In the genomic region with DNA sequence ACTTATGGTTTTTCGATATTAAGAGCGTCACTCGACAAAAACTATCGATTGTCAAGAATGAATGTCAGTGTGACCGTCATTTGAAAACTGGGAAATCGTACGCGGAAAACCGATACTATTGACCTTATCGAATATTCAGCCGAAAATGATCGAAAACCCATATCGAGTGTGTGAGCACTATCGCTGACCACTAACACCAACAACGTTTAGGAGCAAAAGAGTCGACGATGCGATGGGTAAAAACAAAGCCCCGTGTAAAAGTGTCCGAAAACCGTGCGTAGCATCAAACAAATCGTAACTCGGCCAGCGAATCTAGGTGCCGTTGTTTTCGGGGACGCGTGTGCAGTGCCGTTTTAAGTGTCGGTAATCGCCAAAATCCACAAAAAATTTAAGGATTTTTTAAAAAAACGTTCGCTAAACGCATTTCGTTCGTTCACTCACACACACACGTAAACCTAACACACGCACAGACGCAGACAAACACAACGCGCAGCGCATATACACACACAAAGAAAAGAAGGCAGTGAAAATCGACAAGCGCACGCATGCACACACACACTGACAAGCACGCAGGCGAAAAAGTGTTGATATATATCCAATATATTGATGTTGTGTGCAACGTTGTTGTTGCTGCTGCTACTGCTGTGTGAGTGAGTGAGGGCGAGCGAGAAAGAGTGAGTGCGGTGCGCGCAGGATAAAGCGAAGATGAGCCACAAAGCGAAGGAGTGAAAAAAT, we compare ENCODE assay signal across 1 fruit fly cellular context.
TF ChIP-seq lines count a peak whose summit lies in the region.

Gene CG7326, minus strand, starts transcription at position 29 of the 735 bp plus-strand sequence.
Gene Dora, plus strand, starts transcription at position 203 of the 735 bp plus-strand sequence.

TF ChIP-seq in whole organism, embryonic, 481 proteins besides CTCF, POLR2A, EP300 and RAD21 (continued from another document and continues in another):
- TF ChIP-seq CG14860 (GFP tag; IDR thresholded peaks at IDR 0.05; lab: Robert Waterston, UW; ENCODE audit: partially characterized antibody) (peak; percentile 90), fu2 (GFP tag; optimal IDR thresholded peaks at IDR 0.05; lab: Kevin White, UChicago) (no peak), ewg (GFP tag; optimal IDR thresholded peaks at IDR 0.05; lab: Kevin White, UChicago) (peak; percentile 73), crp (GFP tag; optimal IDR thresholded peaks at IDR 0.05; lab: Kevin White, UChicago) (no peak), scrt (GFP tag; optimal IDR thresholded peaks at IDR 0.05; lab: Kevin White, UChicago) (peak; percentile 25), gfzf (GFP tag; optimal IDR thresholded peaks at IDR 0.05; lab: Kevin White, UChicago) (peak; percentile 90), z (GFP tag; IDR thresholded peaks at IDR 0.05; lab: Robert Waterston, UW) (peak; percentile 65; the same call in 1 of the 3 replicates), CG12299 (tag; optimal IDR thresholded peaks at IDR 0.05; lab: Kevin White, UChicago) (peak; percentile 16), MESR4 (GFP tag; optimal IDR thresholded peaks at IDR 0.05; lab: Kevin White, UChicago) (peak; percentile 80), Ets97D (GFP tag; optimal IDR thresholded peaks at IDR 0.05; lab: Kevin White, UChicago) (peak; percentile 61), amos (GFP tag; IDR thresholded peaks at IDR 0.05; lab: Robert Waterston, UW; ENCODE audit: partially characterized antibody) (peak; percentile 93), CG2712 (tag; optimal IDR thresholded peaks at IDR 0.05; lab: Kevin White, UChicago) (peak; percentile 63), Poxn (GFP tag; IDR thresholded peaks at IDR 0.05; lab: Robert Waterston, UW) (no peak), jing (GFP tag; optimal IDR thresholded peaks at IDR 0.05; lab: Kevin White, UChicago) (no peak), CG8290 (GFP tag; optimal IDR thresholded peaks at IDR 0.05; lab: Kevin White, UChicago) (no peak), CG8290 (tag; optimal IDR thresholded peaks at IDR 0.05; lab: Kevin White, UChicago) (peak in 1 of 2 experiments; percentile 67), MBD-R2 (GFP tag; IDR thresholded peaks at IDR 0.05; lab: Robert Waterston, UW) (peak; percentile 82), inv (GFP tag; IDR thresholded peaks at IDR 0.05; lab: Robert Waterston, UW; ENCODE audit: partially characterized antibody) (peak; percentile 80), Hmr (GFP tag; optimal IDR thresholded peaks at IDR 0.05; lab: Kevin White, UChicago) (peak; percentile 55), CG8478 (optimal IDR thresholded peaks at IDR 0.05; lab: Kevin White, UChicago) (peak; percentile 92), jumu (GFP tag; optimal IDR thresholded peaks at IDR 0.05; lab: Kevin White, UChicago) (peak; percentile 23), Fer3 (tag; optimal IDR thresholded peaks at IDR 0.05; lab: Kevin White, UChicago) (peak; percentile 3), CG6175 (GFP tag; IDR thresholded peaks at IDR 0.05; lab: Robert Waterston, UW) (no peak), hbn (GFP tag; IDR thresholded peaks at IDR 0.05; lab: Robert Waterston, UW; ENCODE audit: partially characterized antibody) (peak; percentile 91), pzg (GFP tag; optimal IDR thresholded peaks at IDR 0.05; lab: Kevin White, UChicago) (peak; percentile 97), Fer1 (GFP tag; optimal IDR thresholded peaks at IDR 0.05; lab: Kevin White, UChicago) (peak; percentile 29), CG13624 (GFP tag; optimal IDR thresholded peaks at IDR 0.05; lab: Kevin White, UChicago) (peak; percentile 37), CG13894 (tag; optimal IDR thresholded peaks at IDR 0.05; lab: Kevin White, UChicago) (peak; percentile 35), sim (GFP tag; IDR thresholded peaks at IDR 0.05; lab: Robert Waterston, UW) (no peak), Aef1 (GFP tag; IDR thresholded peaks at IDR 0.05; lab: Robert Waterston, UW) (peak; percentile 46), wek (GFP tag; optimal IDR thresholded peaks at IDR 0.05; lab: Kevin White, UChicago) (peak; percentile 41), zen (tag; optimal IDR thresholded peaks at IDR 0.05; lab: Kevin White, UChicago) (no peak), CG16813 (GFP tag; IDR thresholded peaks at IDR 0.05; lab: Robert Waterston, UW; ENCODE audit: partially characterized antibody) (peak; percentile 90), trem (tag; optimal IDR thresholded peaks at IDR 0.05; lab: Kevin White, UChicago) (peak; percentile 63), CG12155 (GFP tag; optimal IDR thresholded peaks at IDR 0.05; lab: Kevin White, UChicago) (peak; percentile 28), CG10543 (GFP tag; optimal IDR thresholded peaks at IDR 0.05; lab: Kevin White, UChicago) (peak; percentile 42), CG34422 (GFP tag; IDR thresholded peaks at IDR 0.05; lab: Robert Waterston, UW) (peak; percentile 67; the same call in 1 of the 3 replicates), her (GFP tag; optimal IDR thresholded peaks at IDR 0.05; lab: Kevin White, UChicago) (peak; percentile 20), CG6272 (GFP tag; IDR thresholded peaks at IDR 0.05; lab: Robert Waterston, UW) (no peak), zfh1 (GFP tag; IDR thresholded peaks at IDR 0.05; lab: Robert Waterston, UW) (no peak), NfI (GFP tag; optimal IDR thresholded peaks at IDR 0.05; lab: Kevin White, UChicago) (peak; percentile 8), hb (GFP tag; IDR thresholded peaks at IDR 0.05; lab: Robert Waterston, UW; ENCODE audit: partially characterized antibody) (peak; percentile 87), lola (GFP tag; optimal IDR thresholded peaks at IDR 0.05; lab: Kevin White, UChicago) (peak in 1 of 3 experiments; percentile 59), bbx (GFP tag; IDR thresholded peaks at IDR 0.05; lab: Robert Waterston, UW; ENCODE audit: partially characterized antibody) (peak; percentile 93), PHDP (tag; optimal IDR thresholded peaks at IDR 0.05; lab: Kevin White, UChicago) (peak; percentile 12), CG7987 (GFP tag; optimal IDR thresholded peaks at IDR 0.05; lab: Kevin White, UChicago) (no peak), CG13123 (GFP tag; optimal IDR thresholded peaks at IDR 0.05; lab: Kevin White, UChicago) (no peak), CG1832 (GFP tag; optimal IDR thresholded peaks at IDR 0.05; lab: Kevin White, UChicago) (peak; percentile 72), Dfd (GFP tag; optimal IDR thresholded peaks at IDR 0.05; lab: Kevin White, UChicago) (no peak), Optix (GFP tag; IDR thresholded peaks at IDR 0.05; lab: Robert Waterston, UW) (no peak), CG10462 (GFP tag; optimal IDR thresholded peaks at IDR 0.05; lab: Kevin White, UChicago) (no peak), dimm (GFP tag; IDR thresholded peaks at IDR 0.05; lab: Robert Waterston, UW) (no peak), E2f2 (GFP tag; IDR thresholded peaks at IDR 0.05; lab: Robert Waterston, UW) (peak; percentile 55), CG34376 (GFP tag; optimal IDR thresholded peaks at IDR 0.05; lab: Kevin White, UChicago) (peak; percentile 44), repo (GFP tag; optimal IDR thresholded peaks at IDR 0.05; lab: Kevin White, UChicago) (no peak), CG15479 (GFP tag; optimal IDR thresholded peaks at IDR 0.05; lab: Kevin White, UChicago) (peak; percentile 82), ssp (GFP tag; IDR thresholded peaks at IDR 0.05; lab: Robert Waterston, UW) (peak; percentile 50), Dll (GFP tag; IDR thresholded peaks at IDR 0.05; lab: Robert Waterston, UW; ENCODE audit: partially characterized antibody) (peak; percentile 87), CG2129 (GFP tag; IDR thresholded peaks at IDR 0.05; lab: Robert Waterston, UW; ENCODE audit: partially characterized antibody) (peak; percentile 68; the same call in 1 of the 2 replicates), psq (GFP tag; optimal IDR thresholded peaks at IDR 0.05; lab: Kevin White, UChicago) (peak; percentile 29), CG17829 (tag; optimal IDR thresholded peaks at IDR 0.05; lab: Kevin White, UChicago) (peak; percentile 43), Pdp1 (GFP tag; optimal IDR thresholded peaks at IDR 0.05; lab: Kevin White, UChicago) (peak in 1 of 2 experiments; percentile 4), dmrt11E (tag; optimal IDR thresholded peaks at IDR 0.05; lab: Kevin White, UChicago) (peak; percentile 15), HmgD (GFP tag; optimal IDR thresholded peaks at IDR 0.05; lab: Kevin White, UChicago) (peak; percentile 16), twi (tag; optimal IDR thresholded peaks at IDR 0.05; lab: Kevin White, UChicago) (no peak), kni (GFP tag; optimal IDR thresholded peaks at IDR 0.05; lab: Kevin White, UChicago) (peak; percentile 30), unpg (GFP tag; optimal IDR thresholded peaks at IDR 0.05; lab: Kevin White, UChicago) (peak; percentile 1), CG6854 (GFP tag; optimal IDR thresholded peaks at IDR 0.05; lab: Kevin White, UChicago) (peak; percentile 21), Max (GFP tag; optimal IDR thresholded peaks at IDR 0.05; lab: Kevin White, UChicago) (peak; percentile 26), Myb (GFP tag; optimal IDR thresholded peaks at IDR 0.05; lab: Kevin White, UChicago) (peak; percentile 56), CG8924 (tag; optimal IDR thresholded peaks at IDR 0.05; lab: Kevin White, UChicago) (peak; percentile 60), Lhr (GFP tag; optimal IDR thresholded peaks at IDR 0.05; lab: Kevin White, UChicago) (peak; percentile 61), CG3995 (GFP tag; optimal IDR thresholded peaks at IDR 0.05; lab: Kevin White, UChicago) (peak; percentile 42), CG30020 (tag; optimal IDR thresholded peaks at IDR 0.05; lab: Kevin White, UChicago) (peak; percentile 49), Bgb (GFP tag; IDR thresholded peaks at IDR 0.05; lab: Robert Waterston, UW; ENCODE audit: partially characterized antibody) (peak; percentile 96), tna (GFP tag; IDR thresholded peaks at IDR 0.05; lab: Robert Waterston, UW; ENCODE audit: partially characterized antibody) (peak; percentile 92), cato (GFP tag; optimal IDR thresholded peaks at IDR 0.05; lab: Kevin White, UChicago; ENCODE audit: borderline replicate concordance) (no peak), seq (GFP tag; IDR thresholded peaks at IDR 0.05; lab: Robert Waterston, UW) (no peak), lbe (GFP tag; optimal IDR thresholded peaks at IDR 0.05; lab: Kevin White, UChicago) (peak; percentile 25), Sin3A (optimal IDR thresholded peaks at IDR 0.05; lab: Kevin White, UChicago) (peak; percentile 50), CG11560 (tag; IDR thresholded peaks at IDR 0.05; lab: Robert Waterston, UW) (peak; percentile 99), CG17912 (GFP tag; optimal IDR thresholded peaks at IDR 0.05; lab: Kevin White, UChicago) (peak; percentile 33), HLH3B (GFP tag; IDR thresholded peaks at IDR 0.05; lab: Robert Waterston, UW) (no peak), sens (GFP tag; lab: Kevin White, UChicago) (peak; percentile 37), CG2116 (GFP tag; optimal IDR thresholded peaks at IDR 0.05; lab: Kevin White, UChicago) (peak; percentile 81), Jarid2 (GFP tag; optimal IDR thresholded peaks at IDR 0.05; lab: Kevin White, UChicago) (peak; percentile 29), row (GFP tag; IDR thresholded peaks at IDR 0.05; lab: Robert Waterston, UW) (peak; percentile 54), CG4617 (GFP tag; optimal IDR thresholded peaks at IDR 0.05; lab: Kevin White, UChicago; ENCODE audit: borderline replicate concordance) (peak; percentile 54), CG33213 (GFP tag; optimal IDR thresholded peaks at IDR 0.05; lab: Kevin White, UChicago) (peak; percentile 64), ato (GFP tag; IDR thresholded peaks at IDR 0.05; lab: Robert Waterston, UW; ENCODE audit: partially characterized antibody) (peak; percentile 94), sug (tag; optimal IDR thresholded peaks at IDR 0.05; lab: Kevin White, UChicago) (peak; percentile 3), CG3281 (GFP tag; optimal IDR thresholded peaks at IDR 0.05; lab: Kevin White, UChicago) (peak; percentile 5), Drgx (GFP tag; IDR thresholded peaks at IDR 0.05; lab: Robert Waterston, UW) (no peak), cg (GFP tag; optimal IDR thresholded peaks at IDR 0.05; lab: Kevin White, UChicago) (peak; percentile 100), CG15601 (tag; optimal IDR thresholded peaks at IDR 0.05; lab: Kevin White, UChicago) (peak; percentile 1), stwl (tag; optimal IDR thresholded peaks at IDR 0.05; lab: Kevin White, UChicago) (peak; percentile 74), sna (GFP tag; IDR thresholded peaks at IDR 0.05; lab: Robert Waterston, UW; ENCODE audit: partially characterized antibody) (peak; percentile 90), Oli (tag; optimal IDR thresholded peaks at IDR 0.05; lab: Kevin White, UChicago) (no peak), tin (GFP tag; optimal IDR thresholded peaks at IDR 0.05; lab: Kevin White, UChicago) (no peak), CG9797 (GFP tag; optimal IDR thresholded peaks at IDR 0.05; lab: Kevin White, UChicago) (peak; percentile 91), Opbp (GFP tag; IDR thresholded peaks at IDR 0.05; lab: Robert Waterston, UW; ENCODE audit: partially characterized antibody) (peak; percentile 91), vnd (GFP tag; IDR thresholded peaks at IDR 0.05; lab: Robert Waterston, UW; ENCODE audit: partially characterized antibody) (peak; percentile 84), CG6791 (GFP tag; IDR thresholded peaks at IDR 0.05; lab: Robert Waterston, UW; ENCODE audit: partially characterized antibody) (peak; percentile 94), CG5180 (GFP tag; optimal IDR thresholded peaks at IDR 0.05; lab: Kevin White, UChicago) (no peak), CG10366 (GFP tag; IDR thresholded peaks at IDR 0.05; lab: Robert Waterston, UW) (no peak), CG15514 (GFP tag; optimal IDR thresholded peaks at IDR 0.05; lab: Kevin White, UChicago) (peak; percentile 82), HLH4C (GFP tag; IDR thresholded peaks at IDR 0.05; lab: Robert Waterston, UW; ENCODE audit: partially characterized antibody) (peak; percentile 94), phol (tag; optimal IDR thresholded peaks at IDR 0.05; lab: Kevin White, UChicago) (peak; percentile 12), CG3163 (GFP tag; optimal IDR thresholded peaks at IDR 0.05; lab: Kevin White, UChicago) (peak; percentile 20), usp (GFP tag; optimal IDR thresholded peaks at IDR 0.05; lab: Kevin White, UChicago) (no peak), B-H2 (GFP tag; optimal IDR thresholded peaks at IDR 0.05; lab: Kevin White, UChicago) (peak; percentile 32), CG11398 (GFP tag; optimal IDR thresholded peaks at IDR 0.05; lab: Kevin White, UChicago) (no peak), gcm2 (GFP tag; optimal IDR thresholded peaks at IDR 0.05; lab: Kevin White, UChicago) (no peak), dm (GFP tag; optimal IDR thresholded peaks at IDR 0.05; lab: Kevin White, UChicago) (peak; percentile 7), p53 (GFP tag; optimal IDR thresholded peaks at IDR 0.05; lab: Kevin White, UChicago) (peak; percentile 92), Dref (GFP tag; IDR thresholded peaks at IDR 0.05; lab: Robert Waterston, UW) (peak; percentile 97), CG8281 (tag; optimal IDR thresholded peaks at IDR 0.05; lab: Kevin White, UChicago) (peak; percentile 5), Stat92E (GFP tag; optimal IDR thresholded peaks at IDR 0.05; lab: Kevin White, UChicago) (peak in 1 of 3 experiments; percentile 31)
